Worm (Caenorhabditis elegans): Measurements from ENCODE around the gene pat-3.

The pat-3 gene

ce11 chrIII:3869292-3869781 lies 44.6 kb downstream of the pat-3 start (continued):
- TF ChIP-seq snpc-1.1 (tag; optimal IDR thresholded peaks at IDR 0.05; ENCODE audit: insufficient read depth), result peak; percentile 41
- 0 out of 2 replicates have a peak, but pooled peaks have one; percentile 21 for TF ChIP-seq F33H1.4 (GFP tag; IDR thresholded peaks at IDR 0.05)
- TF ChIP-seq ets-4 (GFP tag; optimal IDR thresholded peaks at IDR 0.05), result peak; percentile 77
- no peak for TF ChIP-seq fkh-3 (tag; optimal IDR thresholded peaks at IDR 0.05)
- TF ChIP-seq ekl-4 (GFP tag; IDR thresholded peaks at IDR 0.05), result peak; percentile 88
- TF ChIP-seq sptf-2 (GFP tag; optimal IDR thresholded peaks at IDR 0.05), result no peak
- peak; percentile 62 for TF ChIP-seq mes-4 (tag; optimal IDR thresholded peaks at IDR 0.05)
- TF ChIP-seq snpc-3.4 (tag; optimal IDR thresholded peaks at IDR 0.05), result peak; percentile 90
- TF ChIP-seq madf-3 (GFP tag; IDR thresholded peaks at IDR 0.05), result peak; percentile 89
- TF ChIP-seq ceh-100 (GFP tag; IDR thresholded peaks at IDR 0.05), result peak; percentile 71
- TF ChIP-seq Y67H2A.10 (GFP tag; conservative IDR thresholded peaks at IDR 0.05), result no peak
- no peak for TF ChIP-seq K12H6.12 (tag; optimal IDR thresholded peaks at IDR 0.05)
- peak; percentile 41 for TF ChIP-seq ceh-27 (GFP tag; optimal IDR thresholded peaks at IDR 0.05)
- TF ChIP-seq Y95B8A.8 (GFP tag; IDR thresholded peaks at IDR 0.05), result peak; percentile 80
- TF ChIP-seq ceh-40 (GFP tag; IDR thresholded peaks at IDR 0.05), result peak; percentile 80; the same call in 1 of the 2 replicates
- TF ChIP-seq attf-5 (GFP tag; optimal IDR thresholded peaks at IDR 0.05), result peak; percentile 55
- no peak for TF ChIP-seq aptf-2 (GFP tag; conservative IDR thresholded peaks at IDR 0.05)
- TF ChIP-seq ceh-79 (tag; optimal IDR thresholded peaks at IDR 0.05), result peak; percentile 79
- TF ChIP-seq Y56A3A.18 (GFP tag; IDR thresholded peaks at IDR 0.05), result peak; percentile 95
- no peak for TF ChIP-seq nfya-1 (tag; optimal IDR thresholded peaks at IDR 0.05; ENCODE audit: borderline replicate concordance, insufficient read depth)
- TF ChIP-seq atf-7 (tag; optimal IDR thresholded peaks at IDR 0.05), result peak; percentile 82
- TF ChIP-seq ztf-28 (GFP tag; IDR thresholded peaks at IDR 0.05), result no peak
- peak; percentile 51 for TF ChIP-seq ZK185.1 (tag; optimal IDR thresholded peaks at IDR 0.05; ENCODE audit: poor library complexity, severe bottlenecking)
- TF ChIP-seq ceh-91 (GFP tag; IDR thresholded peaks at IDR 0.05), result peak; percentile 18; the same call in 1 of the 2 replicates
- peak; percentile 47 for TF ChIP-seq F23B12.7 (tag; optimal IDR thresholded peaks at IDR 0.05; ENCODE audit: insufficient read depth)
- 0 out of 2 replicates have a peak, but pooled peaks have one; percentile 22 for TF ChIP-seq Y79H2A.3 (GFP tag; conservative IDR thresholded peaks at IDR 0.05)
- TF ChIP-seq madf-10 (tag; optimal IDR thresholded peaks at IDR 0.05), result peak; percentile 65
- TF ChIP-seq F10E7.11 (tag; optimal IDR thresholded peaks at IDR 0.05), result peak; percentile 86
- TF ChIP-seq C17E4.6 (GFP tag; IDR thresholded peaks at IDR 0.05), result peak; percentile 63; the same call in 1 of the 2 replicates
- peak; percentile 77 for TF ChIP-seq zim-3 (tag; optimal IDR thresholded peaks at IDR 0.05)
- TF ChIP-seq pha-4 (tag; optimal IDR thresholded peaks at IDR 0.05), result no peak
- TF ChIP-seq B0019.2 (GFP tag; conservative IDR thresholded peaks at IDR 0.05), result no peak
- TF ChIP-seq hlh-26 (GFP tag; conservative IDR thresholded peaks at IDR 0.05), result no peak
- TF ChIP-seq F39B2.1 (GFP tag; IDR thresholded peaks at IDR 0.05), result peak; percentile 88
- peak; percentile 72 for TF ChIP-seq chd-7 (tag; optimal IDR thresholded peaks at IDR 0.05)
- TF ChIP-seq hmg-20 (GFP tag; IDR thresholded peaks at IDR 0.05), result peak; percentile 66
- no peak for TF ChIP-seq akir-1 (GFP tag; optimal IDR thresholded peaks at IDR 0.05)
- TF ChIP-seq B0261.1 (tag; optimal IDR thresholded peaks at IDR 0.05), result peak; percentile 18
- peak in 1 of 3 experiments; percentile 57 for TF ChIP-seq lin-35 (GFP tag; optimal IDR thresholded peaks at IDR 0.05)
- TF ChIP-seq egl-44 (GFP tag; IDR thresholded peaks at IDR 0.05), result peak; percentile 60; the same call in 1 of the 2 replicates
- peak; percentile 80; the same call in 1 of the 2 replicates for TF ChIP-seq pbrm-1 (GFP tag; IDR thresholded peaks at IDR 0.05)
- no peak for TF ChIP-seq lsy-27 (tag; optimal IDR thresholded peaks at IDR 0.05; ENCODE audit: borderline replicate concordance, insufficient read depth)
- no peak for TF ChIP-seq gei-17 (GFP tag; optimal IDR thresholded peaks at IDR 0.05)
- TF ChIP-seq dox-1 (GFP tag; IDR thresholded peaks at IDR 0.05), result peak; percentile 90
- no peak for TF ChIP-seq ztf-25 (GFP tag; IDR thresholded peaks at IDR 0.05)
- peak; percentile 97 for TF ChIP-seq hrde-1 (tag; optimal IDR thresholded peaks at IDR 0.05; ENCODE audit: borderline replicate concordance)

Measured in whole organism, young adult.